Worm (Caenorhabditis elegans) whole organism, late embryonic: ENCODE data around the gene srh-269.

ENCODE experiments used
- hlh-30 ChIP-seq: sonication (generic microtip); optimal IDR thresholded peaks from 2 replicates; lab custom pipeline; 2017; ENCODE audit warnings: antibody characterized with exemption, missing genetic modification characterization, missing compliant biosample characterization; ENCODE audit not compliant: insufficient read depth
- ttx-3 ChIP-seq: sonication (generic microtip); optimal IDR thresholded peaks from 2 replicates; lab custom pipeline; 2016; ENCODE audit warnings: missing genetic modification reagents, missing genetic modification characterization, missing compliant biosample characterization
- unc-86 ChIP-seq: sonication (generic microtip); optimal IDR thresholded peaks from 2 replicates; lab custom pipeline; 2016; ENCODE audit warnings: missing genetic modification characterization, missing compliant biosample characterization

- TF ChIP-seq unc-86 (tag; lab: Kevin White, UChicago), result no peak
- no peak for TF ChIP-seq hlh-30
- TF ChIP-seq ttx-3 (tag; lab: Kevin White, UChicago), result no peak
Measured at ce11 chrV:16638204-16638603, 46.4 kb upstream of the srh-269 start, which contains the start of gene srw-76.
